Worm (Caenorhabditis elegans) whole organism, midembryonic: Measurements from ENCODE around the gene C50C3.1.

Experiments used
- T22C8.4 ChIP-seq: fragments of 200-800 bp; sonication (Bioruptor generic); IDR thresholded peaks from 2 replicates; pipeline ENCODE4 v1.3.6; 2022; ENCODE audit warnings: missing genetic modification characterization, missing compliant biosample characterization
- cog-1 ChIP-seq: sonication (generic microtip); optimal IDR thresholded peaks from 2 replicates; lab custom pipeline; 2016; ENCODE audit warnings: missing genetic modification characterization, missing compliant biosample characterization
- flt-1 ChIP-seq: fragments of 200-800 bp; sonication (Bioruptor generic); IDR thresholded peaks from 2 replicates; pipeline ENCODE4 v1.3.6; 2022; ENCODE audit warnings: missing genetic modification characterization, missing compliant biosample characterization
- klf-2 ChIP-seq: fragments of 200-800 bp; sonication (Bioruptor generic); conservative IDR thresholded peaks from 2 replicates; pipeline ENCODE4 v1.3.6; 2022; ENCODE audit warnings: missing genetic modification reagents, missing genetic modification characterization, missing compliant biosample characterization
- ref-1 ChIP-seq: fragments of 200-800 bp; sonication (Bioruptor generic); conservative IDR thresholded peaks from 2 replicates; pipeline ENCODE4 v1.3.6; 2022; ENCODE audit warnings: missing genetic modification reagents, missing genetic modification characterization, missing compliant biosample characterization
- ztf-23 ChIP-seq: fragments of 200-800 bp; sonication (Bioruptor generic); IDR thresholded peaks from 2 replicates; pipeline ENCODE4 v1.3.6; 2022; ENCODE audit warnings: missing genetic modification reagents, missing genetic modification characterization, missing compliant biosample characterization
- ztf-29 ChIP-seq: fragments of 200-800 bp; sonication (Bioruptor generic); IDR thresholded peaks from 2 replicates; pipeline ENCODE4 v1.3.6; 2022; ENCODE audit warnings: missing genetic modification reagents, missing genetic modification characterization, missing compliant biosample characterization

DNA sequence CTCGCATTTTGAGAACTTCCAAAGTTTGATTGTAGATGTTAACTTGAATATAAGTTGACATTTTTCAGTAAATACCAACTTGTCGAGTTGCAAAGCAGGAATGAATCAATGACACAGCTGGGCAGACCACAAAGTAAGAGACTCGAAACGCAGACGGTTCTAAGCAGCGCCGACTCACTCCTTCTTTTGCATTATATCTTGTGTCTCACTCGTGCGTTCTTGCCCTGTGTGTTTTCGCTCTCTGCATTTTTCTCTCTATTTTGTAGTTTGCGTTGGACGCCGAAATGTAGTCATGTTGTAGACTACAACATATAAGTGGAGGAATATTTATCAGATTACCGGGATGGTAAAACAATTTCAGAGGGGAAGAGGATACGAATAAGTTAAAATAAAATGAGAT, 51.0 kb downstream of the C50C3.1 start, which contains the start of gene C02F5.12:
- TF ChIP-seq klf-2 (GFP tag; lab: Robert Waterston, UW) (no peak), flt-1 (GFP tag; lab: Robert Waterston, UW) (no peak), cog-1 (tag; lab: Kevin White, UChicago) (no peak), ref-1 (GFP tag; lab: Robert Waterston, UW) (no peak), ztf-29 (GFP tag; lab: Robert Waterston, UW) (no peak), ztf-23 (GFP tag; lab: Robert Waterston, UW) (no peak), T22C8.4 (no peak)
